Fruit fly (Drosophila melanogaster) whole organism, embryonic: Measurements from ENCODE around the gene CG14340.
A peak's percentile ranks its signal among the peaks of the same experiment; 100 is the strongest.

Experiments used
- CG1024 ChIP-seq: fragments of 200-800 bp; sonication (Bioruptor generic); IDR thresholded peaks from 2 replicates; pipeline ENCODE4 v1.3.6; 2022; ENCODE audit warnings: missing biosample characterization, missing genetic modification characterization
- CG10274 ChIP-seq: fragments of 200-800 bp; sonication (Bioruptor generic); optimal IDR thresholded peaks from 3 replicates; lab custom pipeline; 2017; ENCODE audit warnings: missing biosample characterization, mild to moderate bottlenecking, missing genetic modification characterization
- CG10979 ChIP-seq: fragments of 200-800 bp; sonication (Bioruptor generic); optimal IDR thresholded peaks from 2 replicates; lab custom pipeline; 2018; ENCODE audit warnings: missing biosample characterization, mild to moderate bottlenecking, missing genetic modification characterization, moderate library complexity
- CG12769 ChIP-seq: fragments of 200-800 bp; sonication (Bioruptor generic); optimal IDR thresholded peaks from 2 replicates; lab custom pipeline; 2019; ENCODE audit warnings: missing biosample characterization, mild to moderate bottlenecking, missing genetic modification characterization, moderate library complexity
- CG13894 ChIP-seq: fragments of 200-800 bp; sonication (Bioruptor generic); optimal IDR thresholded peaks from 3 replicates; lab custom pipeline; 2018; ENCODE audit warnings: missing biosample characterization, mild to moderate bottlenecking, missing genetic modification characterization, moderate library complexity
- CG1603 ChIP-seq: fragments of 200-800 bp; sonication (Bioruptor generic); optimal IDR thresholded peaks from 2 replicates; lab custom pipeline; 2019; ENCODE audit warnings: missing biosample characterization, mild to moderate bottlenecking, missing genetic modification characterization, moderate library complexity
- CG18599 ChIP-seq: fragments of 200-800 bp; sonication (Bioruptor generic); optimal IDR thresholded peaks from 3 replicates; lab custom pipeline; 2017; ENCODE audit warnings: missing biosample characterization, missing genetic modification characterization, mild to moderate bottlenecking, moderate library complexity, missing genetic modification reagents
- CG2678 ChIP-seq: fragments of 200-800 bp; sonication (Bioruptor generic); optimal IDR thresholded peaks from 3 replicates; lab custom pipeline; 2019; ENCODE audit warnings: missing biosample characterization, mild to moderate bottlenecking, missing genetic modification characterization, moderate library complexity
- CG32767 ChIP-seq: fragments of 200-800 bp; sonication (Bioruptor generic); IDR thresholded peaks from 2 replicates; pipeline ENCODE4 v1.3.6; 2022; ENCODE audit warnings: missing biosample characterization, missing genetic modification characterization
- CG32772 ChIP-seq: fragments of 200-800 bp; sonication (Bioruptor generic); IDR thresholded peaks from 2 replicates; pipeline ENCODE4 v1.3.6; 2022; ENCODE audit warnings: missing biosample characterization, missing genetic modification characterization
- CG4282 ChIP-seq: fragments of 200-800 bp; sonication (Bioruptor generic); optimal IDR thresholded peaks from 2 replicates; lab custom pipeline; 2016; ENCODE audit warnings: missing biosample characterization, missing genetic modification characterization
- CG4404 ChIP-seq: fragments of 200-800 bp; sonication (Bioruptor generic); IDR thresholded peaks from 2 replicates; pipeline ENCODE4 v1.3.6; 2022; ENCODE audit warnings: missing biosample characterization, missing genetic modification characterization
- CG6791 ChIP-seq: fragments of 200-800 bp; sonication (Bioruptor generic); IDR thresholded peaks from 3 replicates; pipeline ENCODE4 v1.3.6; 2022; ENCODE audit warnings: missing biosample characterization, missing genetic modification characterization; ENCODE audit not compliant: partially characterized antibody
- CG6854 ChIP-seq: fragments of 200-800 bp; sonication (Bioruptor generic); optimal IDR thresholded peaks from 3 replicates; lab custom pipeline; 2017; ENCODE audit warnings: missing biosample characterization, mild to moderate bottlenecking, missing genetic modification characterization
- CG7271 ChIP-seq: fragments of 200-800 bp; sonication (Bioruptor generic); optimal IDR thresholded peaks from 2 replicates; lab custom pipeline; 2018; ENCODE audit warnings: missing biosample characterization, mild to moderate bottlenecking, missing genetic modification characterization, moderate library complexity
- CG8290 ChIP-seq, 3 experiments: fragments of 200-800 bp; sonication (Bioruptor generic); optimal IDR thresholded peaks; 2 replicates each; lab custom pipeline; 2016 to 2019; ENCODE audit warnings: missing biosample characterization in 3 of 3, missing genetic modification characterization in 3 of 3, mild to moderate bottlenecking in 2 of 3, moderate library complexity in 1 of 3
- CG8388 ChIP-seq: fragments of 200-800 bp; sonication (Bioruptor generic); optimal IDR thresholded peaks from 2 replicates; lab custom pipeline; 2019; ENCODE audit warnings: missing biosample characterization, mild to moderate bottlenecking, missing genetic modification characterization, moderate library complexity
- Chrac-16 ChIP-seq: fragments of 200-800 bp; sonication (Bioruptor generic); optimal IDR thresholded peaks from 3 replicates; lab custom pipeline; 2016; ENCODE audit warnings: missing biosample characterization, missing genetic modification characterization
- CoRest ChIP-seq: fragments of 200-800 bp; sonication (Bioruptor generic); optimal IDR thresholded peaks from 3 replicates; lab custom pipeline; 2018; ENCODE audit warnings: missing biosample characterization, mild to moderate bottlenecking, missing genetic modification characterization, moderate library complexity
- Dfd ChIP-seq, 2 experiments: fragments of >200 bp; optimal IDR thresholded peaks; 2 replicates each; lab custom pipeline; 2017; ENCODE audit warnings: missing biosample characterization in 2 of 2, missing genetic modification characterization in 2 of 2
- HLH3B ChIP-seq: fragments of 200-800 bp; sonication (Bioruptor generic); IDR thresholded peaks from 2 replicates; pipeline ENCODE4 v1.3.6; 2022; ENCODE audit warnings: missing biosample characterization, missing genetic modification characterization
- Hr51 ChIP-seq, 2 experiments: fragments of 200-800 bp; sonication (Bioruptor generic); optimal IDR thresholded peaks; 2 replicates in 1 of 2; 3 replicates in 1 of 2; lab custom pipeline; 2016 to 2018; ENCODE audit warnings: missing biosample characterization in 2 of 2, missing genetic modification characterization in 2 of 2, mild to moderate bottlenecking in 1 of 2, moderate library complexity in 1 of 2
- Lpt ChIP-seq: fragments of >200 bp; optimal IDR thresholded peaks from 2 replicates; lab custom pipeline; 2018; ENCODE audit warnings: missing biosample characterization, missing genetic modification characterization
- PHDP ChIP-seq: fragments of 200-800 bp; sonication (Bioruptor generic); optimal IDR thresholded peaks from 3 replicates; lab custom pipeline; 2018; ENCODE audit warnings: missing biosample characterization, mild to moderate bottlenecking, missing genetic modification characterization, moderate library complexity
- YL-1 ChIP-seq: fragments of 200-800 bp; sonication (Bioruptor generic); optimal IDR thresholded peaks from 3 replicates; lab custom pipeline; 2017; ENCODE audit warnings: missing biosample characterization, mild to moderate bottlenecking, missing genetic modification characterization
- ara ChIP-seq: fragments of 200-800 bp; sonication (Bioruptor generic); IDR thresholded peaks from 2 replicates; pipeline ENCODE4 v1.3.6; 2022; ENCODE audit warnings: missing biosample characterization, missing genetic modification characterization
- bab2 ChIP-seq: fragments of 200-800 bp; sonication (Bioruptor generic); optimal IDR thresholded peaks from 2 replicates; lab custom pipeline; 2016; ENCODE audit warnings: missing biosample characterization, missing genetic modification characterization
- chinmo ChIP-seq: fragments of 200-800 bp; sonication (Bioruptor generic); IDR thresholded peaks from 4 replicates; pipeline ENCODE4 v1.3.6; 2022; ENCODE audit warnings: missing biosample characterization, missing genetic modification characterization; ENCODE audit not compliant: partially characterized antibody
- chn ChIP-seq: fragments of 200-800 bp; sonication (Bioruptor generic); optimal IDR thresholded peaks from 2 replicates; lab custom pipeline; 2016; ENCODE audit warnings: missing biosample characterization, missing genetic modification characterization
- ci ChIP-seq: fragments of 200-800 bp; sonication (Bioruptor generic); IDR thresholded peaks from 3 replicates; pipeline ENCODE4 v1.3.6; 2022; ENCODE audit warnings: missing biosample characterization, missing genetic modification characterization
- corto ChIP-seq: fragments of 200-800 bp; sonication (Bioruptor generic); optimal IDR thresholded peaks from 2 replicates; lab custom pipeline; 2016; ENCODE audit warnings: missing biosample characterization, mild to moderate bottlenecking, missing genetic modification characterization, moderate library complexity
- dysf ChIP-seq: fragments of 200-800 bp; sonication (Bioruptor generic); IDR thresholded peaks from 3 replicates; pipeline ENCODE4 v1.3.6; 2022; ENCODE audit warnings: missing biosample characterization, missing genetic modification characterization
- fd3F ChIP-seq: fragments of 200-800 bp; sonication (Bioruptor generic); optimal IDR thresholded peaks from 2 replicates; lab custom pipeline; 2018; ENCODE audit warnings: missing biosample characterization, mild to moderate bottlenecking, missing genetic modification characterization, moderate library complexity
- lab ChIP-seq: fragments of 200-800 bp; sonication (Bioruptor generic); optimal IDR thresholded peaks from 3 replicates; lab custom pipeline; 2017; ENCODE audit warnings: missing biosample characterization, missing genetic modification characterization, mild to moderate bottlenecking, moderate library complexity, missing genetic modification reagents
- mam ChIP-seq: fragments of 200-800 bp; sonication (Bioruptor generic); optimal IDR thresholded peaks from 3 replicates; lab custom pipeline; 2016; ENCODE audit warnings: missing biosample characterization, missing genetic modification characterization
- p53 ChIP-seq: fragments of 200-800 bp; sonication (Bioruptor generic); optimal IDR thresholded peaks from 2 replicates; lab custom pipeline; 2016; ENCODE audit warnings: missing biosample characterization, missing genetic modification characterization
- pan ChIP-seq, 4 experiments: fragments of >200 bp in 3 of 4; fragments of 200-800 bp in 1 of 4; sonication (Bioruptor generic) in 1 of 4; optimal IDR thresholded peaks in 3 of 4; IDR thresholded peaks in 1 of 4; 2 replicates each; pipeline versions ENCODE4 v1.3.6 to Lab custom; 2017 to 2022; ENCODE audit warnings: missing biosample characterization in 2 of 4, missing genetic modification characterization in 2 of 4, mixed read lengths in 1 of 4
- peb ChIP-seq: fragments of 200-800 bp; sonication (Bioruptor generic); IDR thresholded peaks from 2 replicates; pipeline ENCODE4 v1.3.6; 2022; ENCODE audit warnings: missing biosample characterization, missing genetic modification characterization
- ranshi ChIP-seq: fragments of 200-800 bp; sonication (Bioruptor generic); IDR thresholded peaks from 2 replicates; pipeline ENCODE4 v1.3.6; 2022; ENCODE audit warnings: missing biosample characterization, missing genetic modification characterization
- scrt ChIP-seq: fragments of 200-800 bp; sonication (Bioruptor generic); optimal IDR thresholded peaks from 2 replicates; lab custom pipeline; 2018; ENCODE audit warnings: missing biosample characterization, mild to moderate bottlenecking, missing genetic modification characterization, moderate library complexity
- stc ChIP-seq: fragments of 200-800 bp; sonication (Bioruptor generic); IDR thresholded peaks from 2 replicates; pipeline ENCODE4 v1.3.6; 2022; ENCODE audit warnings: missing biosample characterization, missing genetic modification characterization
- tin ChIP-seq: fragments of 200-800 bp; sonication (Bioruptor generic); optimal IDR thresholded peaks from 3 replicates; lab custom pipeline; 2016; ENCODE audit warnings: missing biosample characterization, missing genetic modification characterization
- trem ChIP-seq: fragments of 200-800 bp; optimal IDR thresholded peaks from 3 replicates; lab custom pipeline; 2019; ENCODE audit warnings: missing biosample characterization, mild to moderate bottlenecking, missing genetic modification characterization, moderate library complexity
- vnd ChIP-seq: fragments of 200-800 bp; sonication (Bioruptor generic); IDR thresholded peaks from 3 replicates; pipeline ENCODE4 v1.3.6; 2022; ENCODE audit warnings: missing biosample characterization, missing genetic modification characterization; ENCODE audit not compliant: partially characterized antibody
- vvl ChIP-seq: fragments of 200-800 bp; sonication (Bioruptor generic); IDR thresholded peaks from 2 replicates; pipeline ENCODE4 v1.3.6; 2022; ENCODE audit warnings: missing biosample characterization, missing genetic modification characterization

CG14340 gene

DNA sequence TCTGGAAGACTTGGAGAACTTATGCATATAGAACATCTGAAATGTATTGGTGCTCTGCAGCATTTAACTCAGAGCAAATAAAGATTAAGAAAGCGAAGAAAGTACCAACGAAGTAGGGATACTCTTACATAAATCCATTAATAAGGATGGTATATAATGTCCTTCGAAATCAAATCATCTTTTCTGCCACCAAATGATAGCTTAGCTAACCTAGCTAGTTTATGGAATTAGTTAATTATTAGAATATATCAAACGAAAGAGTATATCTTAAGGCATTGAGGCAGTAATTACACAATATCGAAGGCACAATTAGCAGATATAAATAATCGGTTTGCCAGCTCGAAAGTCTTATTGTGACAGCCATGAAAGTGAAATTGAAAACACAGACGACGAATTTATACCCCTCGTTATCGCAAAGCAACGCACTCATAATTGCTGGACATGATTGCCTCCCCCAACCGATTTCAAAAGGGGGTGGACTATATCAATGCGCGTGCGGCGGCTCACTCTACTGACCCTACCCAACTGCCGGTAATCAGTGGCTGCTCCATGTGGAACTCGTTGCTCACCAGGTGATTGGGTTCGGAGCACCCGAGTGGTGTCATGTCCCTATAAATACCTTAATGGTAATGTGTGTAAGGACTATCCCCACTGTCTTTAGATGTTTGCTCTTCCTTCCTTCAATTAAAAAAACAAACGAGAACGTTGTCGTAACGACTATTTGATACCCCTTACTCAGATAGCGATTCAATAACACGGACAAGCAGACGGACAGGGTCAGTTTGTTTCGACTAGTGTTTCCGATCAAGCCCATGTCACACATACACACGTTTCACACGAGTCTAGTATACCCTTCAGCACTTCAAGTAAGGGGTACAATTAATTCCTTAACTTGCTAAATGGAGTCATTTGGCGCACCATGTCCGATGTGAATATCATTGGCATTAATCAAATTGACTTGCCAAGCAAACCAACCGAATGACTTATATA lies 31.9 kb downstream of the CG14340 start (continued):
- TF ChIP-seq Dfd (GFP tag; optimal IDR thresholded peaks at IDR 0.05; lab: Kevin White, UChicago) (no peak), Lpt (no peak), p53 (GFP tag; lab: Kevin White, UChicago) (no peak), bab2 (peak; percentile 36), CG12769 (tag; lab: Kevin White, UChicago) (peak; percentile 79), lab (GFP tag; lab: Kevin White, UChicago) (peak; percentile 73), chn (GFP tag; lab: Kevin White, UChicago) (peak; percentile 35), CG32767 (0 out of 2 replicates have a peak, but pooled peaks have one; percentile 40), dysf (GFP tag; lab: Robert Waterston, UW) (0 out of 3 replicates have a peak, but pooled peaks have one; percentile 40), CG10274 (GFP tag; lab: Kevin White, UChicago) (peak; percentile 28), PHDP (tag; lab: Kevin White, UChicago) (peak; percentile 63), ci (GFP tag; lab: Robert Waterston, UW) (peak; percentile 69; the same call in 2 of the 3 replicates), CG10979 (tag; lab: Kevin White, UChicago) (peak; percentile 64), CG4404 (GFP tag; lab: Robert Waterston, UW) (0 out of 2 replicates have a peak, but pooled peaks have one; percentile 27), CG8290 (GFP tag; optimal IDR thresholded peaks at IDR 0.05; lab: Kevin White, UChicago) (no peak), CG8290 (tag; optimal IDR thresholded peaks at IDR 0.05; lab: Kevin White, UChicago) (peak in 1 of 2 experiments; percentile 57), stc (GFP tag; lab: Robert Waterston, UW) (peak; percentile 23; the same call in 1 of the 2 replicates), CG18599 (GFP tag; lab: Kevin White, UChicago) (peak; percentile 75), chinmo (no peak), CG7271 (tag; lab: Kevin White, UChicago) (no peak), tin (peak; percentile 1), CG2678 (peak; percentile 81), CG8388 (GFP tag; lab: Kevin White, UChicago) (peak; percentile 58), scrt (GFP tag; lab: Kevin White, UChicago) (no peak), corto (GFP tag; lab: Kevin White, UChicago) (peak; percentile 81), CG6854 (GFP tag; lab: Kevin White, UChicago) (no peak), CG4282 (GFP tag; lab: Kevin White, UChicago) (no peak), vvl (GFP tag; lab: Robert Waterston, UW) (peak; percentile 79), YL-1 (GFP tag; lab: Kevin White, UChicago) (no peak), peb (GFP tag; lab: Robert Waterston, UW) (no peak), Hr51 (GFP tag; optimal IDR thresholded peaks at IDR 0.05; lab: Kevin White, UChicago) (peak in 1 of 2 experiments; percentile 61), mam (GFP tag; lab: Kevin White, UChicago) (peak; percentile 52), CG13894 (peak; percentile 31), Chrac-16 (GFP tag; lab: Kevin White, UChicago) (peak; percentile 39), vnd (GFP tag; lab: Robert Waterston, UW) (no peak), pan (optimal IDR thresholded peaks at IDR 0.05; lab: Kevin White, UChicago) (no peak), pan (GFP tag; optimal IDR thresholded peaks at IDR 0.05 in 1 of 2, IDR thresholded peaks at IDR 0.05 in 1 of 2) (peak in 1 of 2 experiments; percentile 40), fd3F (GFP tag; lab: Kevin White, UChicago) (peak; percentile 17), trem (tag; lab: Kevin White, UChicago) (peak; percentile 24), CoRest (tag; lab: Kevin White, UChicago) (peak; percentile 60), CG6791 (GFP tag; lab: Robert Waterston, UW) (no peak), CG1603 (peak; percentile 78), CG1024 (0 out of 2 replicates have a peak, but pooled peaks have one; percentile 5), ranshi (GFP tag; lab: Robert Waterston, UW) (peak; percentile 45; the same call in 1 of the 2 replicates), CG32772 (GFP tag; lab: Robert Waterston, UW) (0 out of 2 replicates have a peak, but pooled peaks have one; percentile 12), ara (GFP tag; lab: Robert Waterston, UW) (no peak), HLH3B (GFP tag; lab: Robert Waterston, UW) (peak; percentile 43)
